Worm (Caenorhabditis elegans): Measurements from ENCODE around the gene Y27F2A.6.

ce11 chrII:3195739-3196138 lies 12.5 kb upstream of the Y27F2A.6 start:
- TF ChIP-seq ztf-29 (GFP tag; IDR thresholded peaks at IDR 0.05) (no peak), ztf-23 (GFP tag; IDR thresholded peaks at IDR 0.05) (no peak), med-1 (GFP tag; optimal IDR thresholded peaks at IDR 0.05; ENCODE audit: insufficient read depth) (no peak), tab-1 (GFP tag; IDR thresholded peaks at IDR 0.05) (no peak)

Data from whole organism, midembryonic.